Fruit fly (Drosophila melanogaster): ENCODE data around the gene Ubc2.
A peak's percentile ranks its signal among the peaks of the same experiment; 100 is the strongest.

Gene Ubc2

DNA sequence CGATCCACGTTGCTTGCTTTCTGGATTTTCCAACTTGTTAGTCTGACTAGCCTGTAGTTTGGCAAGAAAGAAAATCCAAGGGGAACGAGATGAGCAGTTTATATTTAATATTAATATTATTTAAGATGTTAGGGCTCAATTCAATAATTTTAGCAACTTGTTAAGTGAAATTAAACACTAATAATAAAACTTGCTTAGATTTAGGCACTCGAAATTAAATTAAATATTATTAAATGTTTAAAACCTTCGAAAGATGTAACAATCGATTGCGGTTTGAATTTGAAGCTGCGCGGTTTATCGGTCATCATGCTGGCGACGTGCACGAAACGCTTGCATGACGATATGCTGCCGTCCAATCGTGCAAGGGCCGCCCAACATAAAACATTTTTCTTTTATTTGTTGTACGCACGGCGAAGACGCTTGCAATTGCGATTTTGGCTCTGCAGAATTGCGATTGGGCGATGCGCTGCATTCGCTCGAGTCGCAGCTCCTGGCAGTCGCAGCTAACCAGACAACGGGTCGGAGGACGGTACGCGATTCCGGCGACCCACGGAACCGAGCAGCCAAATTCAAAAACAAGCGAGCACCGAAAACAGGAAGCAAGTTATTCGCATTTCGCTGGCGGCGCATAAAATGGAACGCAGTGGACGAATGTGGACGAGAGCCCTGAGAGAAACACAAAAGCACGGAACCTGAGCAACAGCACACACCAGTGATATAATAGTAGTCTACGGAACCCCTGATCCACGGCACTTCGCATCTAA lies 30.6 kb downstream of the Ubc2 start, which contains the start of the genes Vha16-5 and CG12299 (continued):
- peak in 1 of 2 experiments; percentile 57 for TF ChIP-seq crp (GFP tag; optimal IDR thresholded peaks at IDR 0.05)
- 0 out of 2 replicates have a peak, but pooled peaks have one; percentile 39 for TF ChIP-seq Gsc (GFP tag; IDR thresholded peaks at IDR 0.05)
- TF ChIP-seq nerfin-1 (tag; optimal IDR thresholded peaks at IDR 0.05) = peak; percentile 58
- TF ChIP-seq CG14860 (GFP tag; IDR thresholded peaks at IDR 0.05; ENCODE audit: partially characterized antibody) = peak; percentile 75
- no peak; the same call in 1 of the 2 replicates for TF ChIP-seq GATAe (GFP tag; conservative IDR thresholded peaks at IDR 0.05)
- TF ChIP-seq CG7839 (tag; optimal IDR thresholded peaks at IDR 0.05) = no peak
- TF ChIP-seq CG10267 (tag; optimal IDR thresholded peaks at IDR 0.05) = peak; percentile 57
- TF ChIP-seq CG42726 (GFP tag; IDR thresholded peaks at IDR 0.05; ENCODE audit: partially characterized antibody) = peak; percentile 76; the same call in 1 of the 2 replicates
- TF ChIP-seq dysf (GFP tag; IDR thresholded peaks at IDR 0.05) = peak; percentile 91
- TF ChIP-seq CG2116 (GFP tag; optimal IDR thresholded peaks at IDR 0.05) = peak; percentile 75
- TF ChIP-seq amos (GFP tag; IDR thresholded peaks at IDR 0.05; ENCODE audit: partially characterized antibody) = peak; percentile 88
- no peak for TF ChIP-seq pfk (GFP tag; optimal IDR thresholded peaks at IDR 0.05)
- TF ChIP-seq CG11560 (tag; IDR thresholded peaks at IDR 0.05) = peak; percentile 40; the same call in 1 of the 3 replicates
- TF ChIP-seq kah (GFP tag; optimal IDR thresholded peaks at IDR 0.05) = no peak
- TF ChIP-seq fd102C (GFP tag; optimal IDR thresholded peaks at IDR 0.05) = no peak
- peak; percentile 70; the same call in 2 of the 3 replicates for TF ChIP-seq croc (GFP tag; conservative IDR thresholded peaks at IDR 0.05)
- TF ChIP-seq CG8388 (GFP tag; optimal IDR thresholded peaks at IDR 0.05) = peak; percentile 39
- TF ChIP-seq aop (GFP tag; IDR thresholded peaks at IDR 0.05) = peak; percentile 87
- peak; percentile 92 for TF ChIP-seq lmd (GFP tag; IDR thresholded peaks at IDR 0.05)
- TF ChIP-seq CG9437 (GFP tag; optimal IDR thresholded peaks at IDR 0.05) = peak; percentile 47
- peak; percentile 43 for TF ChIP-seq CG10543 (GFP tag; optimal IDR thresholded peaks at IDR 0.05)
- no peak for TF ChIP-seq Hand (GFP tag; optimal IDR thresholded peaks at IDR 0.05)
- peak; percentile 64 for TF ChIP-seq Awh (GFP tag; IDR thresholded peaks at IDR 0.05)
- peak; percentile 99 for TF ChIP-seq CG1792 (GFP tag; optimal IDR thresholded peaks at IDR 0.05)
- peak; percentile 92 for TF ChIP-seq pho (GFP tag; optimal IDR thresholded peaks at IDR 0.05)
- no peak for TF ChIP-seq Hey (tag; optimal IDR thresholded peaks at IDR 0.05)
- TF ChIP-seq ro (GFP tag; IDR thresholded peaks at IDR 0.05) = peak; percentile 76
- peak; percentile 84 for TF ChIP-seq Blimp-1 (GFP tag; optimal IDR thresholded peaks at IDR 0.05)
- TF ChIP-seq sens (GFP tag) = peak; percentile 96
- TF ChIP-seq Rfx (GFP tag; IDR thresholded peaks at IDR 0.05) = peak; percentile 96
- TF ChIP-seq Lpt (GFP tag; optimal IDR thresholded peaks at IDR 0.05) = no peak
- no peak for TF ChIP-seq Jarid2 (GFP tag; optimal IDR thresholded peaks at IDR 0.05)
- TF ChIP-seq Dbx (GFP tag; IDR thresholded peaks at IDR 0.05) = peak; percentile 91
- peak; percentile 83 for TF ChIP-seq row (GFP tag; IDR thresholded peaks at IDR 0.05)
- peak; percentile 93 for TF ChIP-seq sisA (GFP tag; IDR thresholded peaks at IDR 0.05)
- peak; percentile 87 for TF ChIP-seq CG14050 (GFP tag; IDR thresholded peaks at IDR 0.05)
- TF ChIP-seq B-H2 (GFP tag; optimal IDR thresholded peaks at IDR 0.05) = no peak
- TF ChIP-seq Ada2b (GFP tag; IDR thresholded peaks at IDR 0.05) = peak; percentile 90
- TF ChIP-seq CG12155 (GFP tag; optimal IDR thresholded peaks at IDR 0.05) = peak; percentile 81
- peak; percentile 68 for TF ChIP-seq grau (tag; optimal IDR thresholded peaks at IDR 0.05)
- peak; percentile 93 for TF ChIP-seq CG30403 (GFP tag; optimal IDR thresholded peaks at IDR 0.05)
- peak; percentile 90 for TF ChIP-seq shn (GFP tag; optimal IDR thresholded peaks at IDR 0.05)
- TF ChIP-seq CG13287 (GFP tag; IDR thresholded peaks at IDR 0.05; ENCODE audit: partially characterized antibody) = peak; percentile 88
- TF ChIP-seq Xrp1 (GFP tag; IDR thresholded peaks at IDR 0.05) = peak; percentile 95
- TF ChIP-seq ken (GFP tag; IDR thresholded peaks at IDR 0.05) = peak; percentile 98
- TF ChIP-seq dmrt11E (tag; optimal IDR thresholded peaks at IDR 0.05) = peak; percentile 91
- peak; percentile 51 for TF ChIP-seq CG2202 (tag; optimal IDR thresholded peaks at IDR 0.05)
- no peak for TF ChIP-seq run (tag; optimal IDR thresholded peaks at IDR 0.05)
- peak; percentile 88 for TF ChIP-seq CG5245 (GFP tag; optimal IDR thresholded peaks at IDR 0.05)

Measured in whole organism, embryonic.